Worm (Caenorhabditis elegans): Measurements from ENCODE around the gene Y97E10AR.3.

Y97E10AR.3 gene

ce11 chrV:7970519-7970918, 36.8 kb downstream of the Y97E10AR.3 start (continued):
- TF ChIP-seq efl-3 (GFP tag; optimal IDR thresholded peaks at IDR 0.05) (no peak), zip-4 (GFP tag; optimal IDR thresholded peaks at IDR 0.05) (no peak), egl-27 (tag; optimal IDR thresholded peaks at IDR 0.05) (no peak), dpl-1 (GFP tag; optimal IDR thresholded peaks at IDR 0.05) (no peak), lin-14 (GFP tag; optimal IDR thresholded peaks at IDR 0.05) (peak; percentile 16), C04F5.9 (tag; optimal IDR thresholded peaks at IDR 0.05) (no peak), ets-5 (GFP tag; IDR thresholded peaks at IDR 0.05) (no peak), hlh-17 (GFP tag; optimal IDR thresholded peaks at IDR 0.05; ENCODE audit: borderline replicate concordance) (no peak), sox-4 (tag; optimal IDR thresholded peaks at IDR 0.05) (peak; percentile 32), pax-3 (tag; optimal IDR thresholded peaks at IDR 0.05) (no peak), lin-35 (GFP tag; optimal IDR thresholded peaks at IDR 0.05) (no peak), mdl-1 (tag; optimal IDR thresholded peaks at IDR 0.05) (no peak), ceh-88 (GFP tag; IDR thresholded peaks at IDR 0.05) (no peak), unc-62 (GFP tag; optimal IDR thresholded peaks at IDR 0.05) (no peak), nhr-19 (GFP tag; conservative IDR thresholded peaks at IDR 0.05) (no peak), nhr-20 (tag; optimal IDR thresholded peaks at IDR 0.05) (peak; percentile 43), ama-1 (optimal IDR thresholded peaks at IDR 0.05) (no peak), fkh-8 (tag; optimal IDR thresholded peaks at IDR 0.05) (peak; percentile 77), vab-15 (tag; optimal IDR thresholded peaks at IDR 0.05) (no peak), nhr-84 (tag; optimal IDR thresholded peaks at IDR 0.05) (no peak), fos-1 (tag; optimal IDR thresholded peaks at IDR 0.05) (no peak), dsc-1 (tag; optimal IDR thresholded peaks at IDR 0.05) (peak; percentile 46), lsy-2 (tag; optimal IDR thresholded peaks at IDR 0.05) (peak in 1 of 2 experiments; percentile 1), unc-86 (tag; optimal IDR thresholded peaks at IDR 0.05) (no peak), C16A3.4 (tag; optimal IDR thresholded peaks at IDR 0.05) (no peak)

DNA sequence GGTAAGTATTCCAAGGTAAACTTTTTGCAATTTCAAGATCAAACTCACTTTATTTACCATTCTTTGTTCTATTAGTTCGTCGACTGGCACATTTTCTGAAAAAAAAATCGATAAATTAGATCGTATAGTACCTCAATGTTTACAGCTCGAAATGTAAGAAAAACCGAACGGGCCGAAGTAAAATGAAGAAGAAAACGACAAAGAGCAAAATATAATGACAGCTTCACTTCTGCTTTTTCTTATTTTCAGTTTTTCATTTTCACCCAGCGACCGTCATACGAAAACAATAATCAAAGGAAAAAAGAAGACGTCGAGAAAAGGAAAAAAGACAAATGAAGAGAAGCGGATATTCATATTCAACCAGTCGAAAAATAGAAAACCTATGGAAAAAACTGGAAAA, 38.2 kb downstream of the Y97E10AR.3 start, which contains the start of gene che-7:
Gene che-7 (minus strand): TSS at position 101 of the 400 bp plus-strand sequence.
- TF ChIP-seq F16B12.6 (tag; optimal IDR thresholded peaks at IDR 0.05), result no peak
- no peak for TF ChIP-seq C34B4.2 (tag; optimal IDR thresholded peaks at IDR 0.05)
- TF ChIP-seq mab-9 (GFP tag; IDR thresholded peaks at IDR 0.05), result no peak
- no peak for TF ChIP-seq nhr-19 (GFP tag; conservative IDR thresholded peaks at IDR 0.05)
- no peak for TF ChIP-seq mep-1 (tag; optimal IDR thresholded peaks at IDR 0.05)
- no peak for TF ChIP-seq unc-98 (GFP tag; IDR thresholded peaks at IDR 0.05)
- TF ChIP-seq mef-2 (tag; optimal IDR thresholded peaks at IDR 0.05), result no peak
- TF ChIP-seq lin-39 (tag; optimal IDR thresholded peaks at IDR 0.05), result no peak
- TF ChIP-seq zag-1 (tag; optimal IDR thresholded peaks at IDR 0.05), result no peak
- no peak for TF ChIP-seq ceh-8 (GFP tag; optimal IDR thresholded peaks at IDR 0.05)
- TF ChIP-seq nhr-11 (tag; optimal IDR thresholded peaks at IDR 0.05), result no peak
- TF ChIP-seq nhr-237 (tag; optimal IDR thresholded peaks at IDR 0.05), result no peak
- TF ChIP-seq elt-2 (tag; optimal IDR thresholded peaks at IDR 0.05), result no peak
- no peak for TF ChIP-seq lin-35 (GFP tag; optimal IDR thresholded peaks at IDR 0.05)
- TF ChIP-seq blmp-1 (tag; optimal IDR thresholded peaks at IDR 0.05), result no peak
- TF ChIP-seq ceh-63 (GFP tag; optimal IDR thresholded peaks at IDR 0.05), result no peak
- TF ChIP-seq sup-37 (GFP tag; optimal IDR thresholded peaks at IDR 0.05), result no peak
- TF ChIP-seq fkh-8 (tag; optimal IDR thresholded peaks at IDR 0.05), result no peak
- TF ChIP-seq aly-2 (tag; optimal IDR thresholded peaks at IDR 0.05), result no peak

DNA sequence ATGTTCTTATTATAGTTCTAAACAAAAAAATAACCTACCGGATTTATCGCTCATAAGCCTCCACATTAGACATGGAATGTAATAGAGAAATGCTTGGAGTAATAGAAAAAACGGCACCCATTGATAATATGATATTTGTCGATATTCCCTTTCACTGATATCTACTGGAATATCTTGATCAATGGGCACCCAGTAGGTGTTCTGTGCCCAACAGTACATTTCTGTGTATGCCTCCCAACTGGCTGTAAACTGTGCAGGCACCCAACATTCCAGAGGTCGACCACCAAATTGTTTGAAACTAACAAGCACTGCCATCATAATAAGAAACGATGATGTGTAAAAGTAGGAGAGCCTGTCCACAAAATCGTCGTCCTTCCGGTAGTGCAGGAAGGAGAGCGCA, 42.9 kb downstream of the Y97E10AR.3 start:
- no peak for TF ChIP-seq F16B12.6 (tag; optimal IDR thresholded peaks at IDR 0.05)
- no peak for TF ChIP-seq snu-23 (GFP tag; optimal IDR thresholded peaks at IDR 0.05)
- TF ChIP-seq jun-1 (tag; optimal IDR thresholded peaks at IDR 0.05), result no peak
- no peak for TF ChIP-seq skn-1 (tag; optimal IDR thresholded peaks at IDR 0.05)
- TF ChIP-seq nhr-20 (tag; optimal IDR thresholded peaks at IDR 0.05), result no peak
- TF ChIP-seq nhr-90 (tag; optimal IDR thresholded peaks at IDR 0.05; ENCODE audit: poor library complexity), result no peak
- no peak for TF ChIP-seq unc-86 (tag; optimal IDR thresholded peaks at IDR 0.05)
- no peak for TF ChIP-seq pqm-1 (tag; optimal IDR thresholded peaks at IDR 0.05)
- TF ChIP-seq ceh-8 (GFP tag; optimal IDR thresholded peaks at IDR 0.05), result no peak
- TF ChIP-seq aly-2 (tag; optimal IDR thresholded peaks at IDR 0.05), result no peak
- no peak for TF ChIP-seq hpl-2 (GFP tag; optimal IDR thresholded peaks at IDR 0.05)
- no peak for TF ChIP-seq ceh-88 (GFP tag; IDR thresholded peaks at IDR 0.05)
